In the genomic region with DNA sequence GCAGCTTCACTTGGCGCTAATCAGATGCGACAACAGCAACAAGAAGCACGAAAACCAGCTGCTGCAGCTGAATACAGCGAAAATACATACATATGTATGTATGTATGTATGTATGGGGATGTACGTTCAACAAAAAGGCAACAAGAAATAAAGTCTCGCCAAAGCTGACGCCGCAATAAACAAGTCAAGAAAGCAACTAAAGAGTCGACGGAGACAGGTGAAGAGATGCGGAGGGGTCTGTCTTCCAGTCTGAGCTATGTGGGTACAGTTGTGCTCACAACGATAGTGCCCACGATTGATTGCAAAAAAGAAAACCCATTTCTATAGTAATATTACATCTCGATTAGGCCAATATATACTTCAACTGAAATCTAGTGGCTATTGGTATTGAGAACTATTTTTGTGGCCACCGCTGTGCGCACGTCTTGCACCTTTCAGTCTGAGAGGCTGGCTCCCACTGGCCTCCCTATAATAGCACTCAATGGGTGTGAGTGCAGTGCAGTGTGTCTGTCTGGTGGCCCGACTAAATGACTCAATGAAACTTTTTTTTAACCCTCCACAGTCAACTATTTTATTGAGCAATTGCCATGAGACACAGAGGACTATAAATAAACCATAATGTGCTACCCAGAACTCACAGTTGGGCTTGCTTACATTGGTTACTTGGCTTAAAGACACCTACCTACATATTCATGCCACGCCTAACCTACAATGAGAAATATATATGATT, we compare ENCODE assay signal across 1 fruit fly cellular context.
A peak's percentile ranks its signal among the peaks of the same experiment; 100 is the strongest.
TF ChIP-seq lines count a peak whose summit lies in the region.

No protein-coding gene starts in this region.

TF ChIP-seq in whole organism, embryonic, 481 proteins besides CTCF, POLR2A, EP300 and RAD21 (continued from another document and continues in another):
- peak; percentile 99 for TF ChIP-seq Drgx (GFP tag; IDR thresholded peaks at IDR 0.05; lab: Robert Waterston, UW)
- peak; percentile 85 for TF ChIP-seq bowl (GFP tag; IDR thresholded peaks at IDR 0.05; lab: Robert Waterston, UW)
- peak; percentile 94 for TF ChIP-seq dmrt99B (tag; optimal IDR thresholded peaks at IDR 0.05; lab: Kevin White, UChicago)
- TF ChIP-seq CG15479 (GFP tag; optimal IDR thresholded peaks at IDR 0.05; lab: Kevin White, UChicago), result no peak
- no peak for TF ChIP-seq Bgb (GFP tag; IDR thresholded peaks at IDR 0.05; lab: Robert Waterston, UW; ENCODE audit: partially characterized antibody)
- TF ChIP-seq danr (GFP tag; IDR thresholded peaks at IDR 0.05; lab: Robert Waterston, UW), result peak; percentile 75
- TF ChIP-seq Dip3 (GFP tag; optimal IDR thresholded peaks at IDR 0.05; lab: Kevin White, UChicago), result peak; percentile 70
- TF ChIP-seq Kr (GFP tag; optimal IDR thresholded peaks at IDR 0.05; lab: Kevin White, UChicago), result no peak
- peak; percentile 83 for TF ChIP-seq Abd-B (GFP tag; optimal IDR thresholded peaks at IDR 0.05; lab: Kevin White, UChicago)
- peak; percentile 70 for TF ChIP-seq Usf (GFP tag; optimal IDR thresholded peaks at IDR 0.05; lab: Kevin White, UChicago)
- peak; percentile 91 for TF ChIP-seq Antp (GFP tag; optimal IDR thresholded peaks at IDR 0.05; lab: Kevin White, UChicago)
- TF ChIP-seq CG7839 (tag; optimal IDR thresholded peaks at IDR 0.05; lab: Kevin White, UChicago), result peak; percentile 92
- peak; percentile 85 for TF ChIP-seq CG1647 (GFP tag; optimal IDR thresholded peaks at IDR 0.05; lab: Kevin White, UChicago)
- TF ChIP-seq fd64A (GFP tag; optimal IDR thresholded peaks at IDR 0.05; lab: Kevin White, UChicago), result peak; percentile 84
- peak; percentile 89 for TF ChIP-seq H2.0 (GFP tag; IDR thresholded peaks at IDR 0.05; lab: Robert Waterston, UW)
- TF ChIP-seq ind (GFP tag; optimal IDR thresholded peaks at IDR 0.05; lab: Kevin White, UChicago), result peak; percentile 90
- TF ChIP-seq CG14441 (GFP tag; IDR thresholded peaks at IDR 0.05; lab: Robert Waterston, UW), result peak; percentile 86
- no peak; the same call in 1 of the 2 replicates for TF ChIP-seq Dip2 (GFP tag; IDR thresholded peaks at IDR 0.05; lab: Robert Waterston, UW)
- TF ChIP-seq esg (GFP tag; conservative IDR thresholded peaks at IDR 0.05; lab: Robert Waterston, UW), result peak; percentile 91
- TF ChIP-seq CG10431 (GFP tag; optimal IDR thresholded peaks at IDR 0.05; lab: Kevin White, UChicago), result peak; percentile 76
- TF ChIP-seq fd96Cb (tag; optimal IDR thresholded peaks at IDR 0.05; lab: Kevin White, UChicago), result peak; percentile 92
- TF ChIP-seq Blimp-1 (GFP tag; optimal IDR thresholded peaks at IDR 0.05; lab: Kevin White, UChicago), result peak; percentile 91
- peak; percentile 67 for TF ChIP-seq CG3163 (GFP tag; optimal IDR thresholded peaks at IDR 0.05; lab: Kevin White, UChicago)
- peak; percentile 92 for TF ChIP-seq CG10979 (tag; optimal IDR thresholded peaks at IDR 0.05; lab: Kevin White, UChicago)
- peak; percentile 95 for TF ChIP-seq ken (GFP tag; IDR thresholded peaks at IDR 0.05; lab: Robert Waterston, UW)
- TF ChIP-seq Atf6 (GFP tag; IDR thresholded peaks at IDR 0.05; lab: Robert Waterston, UW), result peak; percentile 81
- peak; percentile 91 for TF ChIP-seq gt (GFP tag; IDR thresholded peaks at IDR 0.05; lab: Robert Waterston, UW)
- no peak for TF ChIP-seq Hmx (GFP tag; optimal IDR thresholded peaks at IDR 0.05; lab: Kevin White, UChicago)
- peak; percentile 78 for TF ChIP-seq CG31365 (tag; optimal IDR thresholded peaks at IDR 0.05; lab: Kevin White, UChicago)
- TF ChIP-seq CG13624 (GFP tag; optimal IDR thresholded peaks at IDR 0.05; lab: Kevin White, UChicago), result peak; percentile 80
- peak; percentile 88 for TF ChIP-seq Gug (GFP tag; IDR thresholded peaks at IDR 0.05; lab: Robert Waterston, UW)
- peak; percentile 50 for TF ChIP-seq Deaf1 (tag; optimal IDR thresholded peaks at IDR 0.05; lab: Kevin White, UChicago)
- no peak for TF ChIP-seq abd-A (tag; optimal IDR thresholded peaks at IDR 0.05; lab: Kevin White, UChicago)
- TF ChIP-seq vnd (GFP tag; IDR thresholded peaks at IDR 0.05; lab: Robert Waterston, UW; ENCODE audit: partially characterized antibody), result no peak
- TF ChIP-seq knrl (GFP tag; IDR thresholded peaks at IDR 0.05; lab: Robert Waterston, UW; ENCODE audit: partially characterized antibody), result no peak
- TF ChIP-seq CG9437 (GFP tag; optimal IDR thresholded peaks at IDR 0.05; lab: Kevin White, UChicago), result peak; percentile 66
- peak; percentile 76 for TF ChIP-seq CG17186 (GFP tag; optimal IDR thresholded peaks at IDR 0.05; lab: Kevin White, UChicago)
- peak; percentile 99 for TF ChIP-seq Med (GFP tag; lab: Kevin White, UChicago)
- peak; percentile 78 for TF ChIP-seq CG7357 (GFP tag; IDR thresholded peaks at IDR 0.05; lab: Robert Waterston, UW)
- no peak for TF ChIP-seq Dp (GFP tag; optimal IDR thresholded peaks at IDR 0.05; lab: Kevin White, UChicago)
- no peak for TF ChIP-seq hth (optimal IDR thresholded peaks at IDR 0.05; lab: Kevin White, UChicago)
- peak; percentile 75 for TF ChIP-seq CG14965 (GFP tag; optimal IDR thresholded peaks at IDR 0.05; lab: Kevin White, UChicago; ENCODE audit: borderline replicate concordance)
- peak; percentile 70 for TF ChIP-seq run (tag; optimal IDR thresholded peaks at IDR 0.05; lab: Kevin White, UChicago)
- TF ChIP-seq Dll (GFP tag; IDR thresholded peaks at IDR 0.05; lab: Robert Waterston, UW; ENCODE audit: partially characterized antibody), result no peak
- TF ChIP-seq cas (GFP tag; IDR thresholded peaks at IDR 0.05; lab: Robert Waterston, UW), result peak; percentile 53; the same call in 1 of the 2 replicates
- peak; percentile 87 for TF ChIP-seq Hr3 (GFP tag; optimal IDR thresholded peaks at IDR 0.05; lab: Kevin White, UChicago)
- TF ChIP-seq oc (tag; optimal IDR thresholded peaks at IDR 0.05; lab: Kevin White, UChicago), result peak; percentile 93
- peak; percentile 71; the same call in 1 of the 2 replicates for TF ChIP-seq MBD-R2 (GFP tag; IDR thresholded peaks at IDR 0.05; lab: Robert Waterston, UW)
- peak; percentile 91 for TF ChIP-seq chm (GFP tag; IDR thresholded peaks at IDR 0.05; lab: Robert Waterston, UW)
- TF ChIP-seq CG32772 (GFP tag; IDR thresholded peaks at IDR 0.05; lab: Robert Waterston, UW), result peak; percentile 93
- TF ChIP-seq Pdp1 (GFP tag; optimal IDR thresholded peaks at IDR 0.05; lab: Kevin White, UChicago), result peak; percentile 83 to 89
- peak; percentile 80 for TF ChIP-seq ro (GFP tag; IDR thresholded peaks at IDR 0.05; lab: Robert Waterston, UW)
- TF ChIP-seq zfh2 (GFP tag; optimal IDR thresholded peaks at IDR 0.05; lab: Kevin White, UChicago), result peak; percentile 30
- TF ChIP-seq CG10654 (GFP tag; optimal IDR thresholded peaks at IDR 0.05; lab: Kevin White, UChicago), result peak; percentile 86
- TF ChIP-seq Chrac-16 (GFP tag; optimal IDR thresholded peaks at IDR 0.05; lab: Kevin White, UChicago), result peak; percentile 88
- peak; percentile 87 for TF ChIP-seq CG18599 (GFP tag; optimal IDR thresholded peaks at IDR 0.05; lab: Kevin White, UChicago)
- TF ChIP-seq CG12391 (tag; optimal IDR thresholded peaks at IDR 0.05; lab: Kevin White, UChicago), result peak; percentile 88
- no peak for TF ChIP-seq CG10543 (GFP tag; optimal IDR thresholded peaks at IDR 0.05; lab: Kevin White, UChicago)
- peak; percentile 69 for TF ChIP-seq dan (GFP tag; IDR thresholded peaks at IDR 0.05; lab: Robert Waterston, UW)
- peak in 1 of 2 experiments; percentile 79 for TF ChIP-seq Hr78 (GFP tag; optimal IDR thresholded peaks at IDR 0.05; lab: Kevin White, UChicago)
- TF ChIP-seq CG15011 (GFP tag; optimal IDR thresholded peaks at IDR 0.05; lab: Kevin White, UChicago), result peak; percentile 69
- peak; percentile 69 for TF ChIP-seq CG4617 (GFP tag; optimal IDR thresholded peaks at IDR 0.05; lab: Kevin White, UChicago; ENCODE audit: borderline replicate concordance)
- peak; percentile 57 for TF ChIP-seq CG15514 (GFP tag; optimal IDR thresholded peaks at IDR 0.05; lab: Kevin White, UChicago)
- no peak for TF ChIP-seq D (optimal IDR thresholded peaks at IDR 0.05; lab: Kevin White, UChicago)
- TF ChIP-seq D (GFP tag; optimal IDR thresholded peaks at IDR 0.05; lab: Kevin White, UChicago), result peak; percentile 92
- TF ChIP-seq CG17612 (GFP tag; IDR thresholded peaks at IDR 0.05; lab: Robert Waterston, UW), result peak; percentile 81
- peak; percentile 59 for TF ChIP-seq Hand (GFP tag; optimal IDR thresholded peaks at IDR 0.05; lab: Kevin White, UChicago)
- TF ChIP-seq chn (GFP tag; optimal IDR thresholded peaks at IDR 0.05; lab: Kevin White, UChicago), result peak; percentile 88
- TF ChIP-seq HLHmδ (GFP tag; optimal IDR thresholded peaks at IDR 0.05; lab: Kevin White, UChicago), result no peak
- TF ChIP-seq HmgD (GFP tag; optimal IDR thresholded peaks at IDR 0.05; lab: Kevin White, UChicago), result peak; percentile 77
- peak; percentile 96 for TF ChIP-seq CG2199 (GFP tag; IDR thresholded peaks at IDR 0.05; lab: Robert Waterston, UW)
- TF ChIP-seq CG2129 (GFP tag; IDR thresholded peaks at IDR 0.05; lab: Robert Waterston, UW; ENCODE audit: partially characterized antibody), result no peak
- peak; percentile 82 for TF ChIP-seq CG12942 (GFP tag; optimal IDR thresholded peaks at IDR 0.05; lab: Kevin White, UChicago)
- TF ChIP-seq Vsx1 (GFP tag; optimal IDR thresholded peaks at IDR 0.05; lab: Kevin White, UChicago), result peak; percentile 47
- peak; percentile 81 for TF ChIP-seq CoRest (tag; optimal IDR thresholded peaks at IDR 0.05; lab: Kevin White, UChicago)
- peak; percentile 82 for TF ChIP-seq CG14710 (tag; optimal IDR thresholded peaks at IDR 0.05; lab: Kevin White, UChicago)
- no peak for TF ChIP-seq br (optimal IDR thresholded peaks at IDR 0.05; lab: Kevin White, UChicago)
- peak; percentile 94 for TF ChIP-seq CG31441 (GFP tag; IDR thresholded peaks at IDR 0.05; lab: Robert Waterston, UW)
- peak; percentile 70; the same call in 1 of the 2 replicates for TF ChIP-seq E2f2 (GFP tag; IDR thresholded peaks at IDR 0.05; lab: Robert Waterston, UW)
- TF ChIP-seq CG8290 (GFP tag; optimal IDR thresholded peaks at IDR 0.05; lab: Kevin White, UChicago), result peak; percentile 78
- peak; percentile 56 to 93 for TF ChIP-seq CG8290 (tag; optimal IDR thresholded peaks at IDR 0.05; lab: Kevin White, UChicago)
- TF ChIP-seq tin (GFP tag; optimal IDR thresholded peaks at IDR 0.05; lab: Kevin White, UChicago), result peak; percentile 92
- no peak for TF ChIP-seq amos (GFP tag; IDR thresholded peaks at IDR 0.05; lab: Robert Waterston, UW; ENCODE audit: partially characterized antibody)
- peak; percentile 65 for TF ChIP-seq Sry-δ (GFP tag; optimal IDR thresholded peaks at IDR 0.05; lab: Kevin White, UChicago)
- TF ChIP-seq ewg (GFP tag; optimal IDR thresholded peaks at IDR 0.05; lab: Kevin White, UChicago), result peak; percentile 88
- peak; percentile 72 for TF ChIP-seq CG2120 (GFP tag; optimal IDR thresholded peaks at IDR 0.05; lab: Kevin White, UChicago)
- peak; percentile 94 for TF ChIP-seq CG5245 (GFP tag; optimal IDR thresholded peaks at IDR 0.05; lab: Kevin White, UChicago)
- peak; percentile 27 for TF ChIP-seq CG4328 (GFP tag; optimal IDR thresholded peaks at IDR 0.05; lab: Kevin White, UChicago)
- TF ChIP-seq Sox102F (GFP tag; optimal IDR thresholded peaks at IDR 0.05; lab: Kevin White, UChicago), result peak; percentile 94
- TF ChIP-seq CG14014 (GFP tag; IDR thresholded peaks at IDR 0.05; lab: Robert Waterston, UW), result peak; percentile 90
- TF ChIP-seq Spps (tag; optimal IDR thresholded peaks at IDR 0.05; lab: Kevin White, UChicago), result peak; percentile 66
- TF ChIP-seq CG4730 (GFP tag; IDR thresholded peaks at IDR 0.05; lab: Robert Waterston, UW), result peak; percentile 78
- TF ChIP-seq gce (GFP tag; IDR thresholded peaks at IDR 0.05; lab: Robert Waterston, UW), result peak; percentile 93
- peak; percentile 70 for TF ChIP-seq CG4854 (GFP tag; optimal IDR thresholded peaks at IDR 0.05; lab: Kevin White, UChicago)
- TF ChIP-seq Sry-β (GFP tag; optimal IDR thresholded peaks at IDR 0.05; lab: Kevin White, UChicago), result peak; percentile 32
- TF ChIP-seq zen2 (GFP tag; IDR thresholded peaks at IDR 0.05; lab: Robert Waterston, UW; ENCODE audit: partially characterized antibody), result no peak
- no peak for TF ChIP-seq tll (GFP tag; optimal IDR thresholded peaks at IDR 0.05; lab: Kevin White, UChicago)
- no peak for TF ChIP-seq chinmo (GFP tag; IDR thresholded peaks at IDR 0.05; lab: Robert Waterston, UW; ENCODE audit: partially characterized antibody)
- peak; percentile 81 for TF ChIP-seq tio (GFP tag; optimal IDR thresholded peaks at IDR 0.05; lab: Kevin White, UChicago)
- TF ChIP-seq CG12104 (GFP tag; optimal IDR thresholded peaks at IDR 0.05; lab: Kevin White, UChicago), result peak; percentile 75
- TF ChIP-seq ATbp (GFP tag; optimal IDR thresholded peaks at IDR 0.05; lab: Kevin White, UChicago), result peak; percentile 95
- peak; percentile 86 for TF ChIP-seq jigr1 (GFP tag; IDR thresholded peaks at IDR 0.05; lab: Robert Waterston, UW)
- TF ChIP-seq sisA (GFP tag; IDR thresholded peaks at IDR 0.05; lab: Robert Waterston, UW), result peak; percentile 96
- peak; percentile 81 for TF ChIP-seq nerfin-1 (tag; optimal IDR thresholded peaks at IDR 0.05; lab: Kevin White, UChicago)
- TF ChIP-seq CG6654 (GFP tag; optimal IDR thresholded peaks at IDR 0.05; lab: Kevin White, UChicago), result peak; percentile 76
- peak; percentile 73 for TF ChIP-seq CG10565 (GFP tag; optimal IDR thresholded peaks at IDR 0.05; lab: Kevin White, UChicago)
- peak; percentile 91 for TF ChIP-seq peb (GFP tag; IDR thresholded peaks at IDR 0.05; lab: Robert Waterston, UW)
- TF ChIP-seq HLH4C (GFP tag; IDR thresholded peaks at IDR 0.05; lab: Robert Waterston, UW; ENCODE audit: partially characterized antibody), result no peak
- TF ChIP-seq gfzf (GFP tag; optimal IDR thresholded peaks at IDR 0.05; lab: Kevin White, UChicago), result peak; percentile 5
- TF ChIP-seq Hr51 (GFP tag; optimal IDR thresholded peaks at IDR 0.05; lab: Kevin White, UChicago), result peak; percentile 67 to 88
- TF ChIP-seq emc (GFP tag; optimal IDR thresholded peaks at IDR 0.05; lab: Kevin White, UChicago), result peak; percentile 50
- TF ChIP-seq stwl (tag; optimal IDR thresholded peaks at IDR 0.05; lab: Kevin White, UChicago), result peak; percentile 18
- peak; percentile 48 for TF ChIP-seq Nf-YC (tag; optimal IDR thresholded peaks at IDR 0.05; lab: Kevin White, UChicago)
- peak; percentile 69 for TF ChIP-seq en (GFP tag; optimal IDR thresholded peaks at IDR 0.05; lab: Kevin White, UChicago)
- TF ChIP-seq lola (GFP tag; optimal IDR thresholded peaks at IDR 0.05; lab: Kevin White, UChicago), result peak in 1 of 3 experiments; percentile 76
- TF ChIP-seq Opbp (GFP tag; IDR thresholded peaks at IDR 0.05; lab: Robert Waterston, UW; ENCODE audit: partially characterized antibody), result no peak
- TF ChIP-seq Ets97D (GFP tag; optimal IDR thresholded peaks at IDR 0.05; lab: Kevin White, UChicago), result peak; percentile 65
- TF ChIP-seq CrebB (tag; optimal IDR thresholded peaks at IDR 0.05; lab: Kevin White, UChicago), result peak; percentile 84
- peak; percentile 90 for TF ChIP-seq ranshi (GFP tag; IDR thresholded peaks at IDR 0.05; lab: Robert Waterston, UW)
- peak; percentile 83 for TF ChIP-seq Rfx (GFP tag; IDR thresholded peaks at IDR 0.05; lab: Robert Waterston, UW)
- peak; percentile 93 for TF ChIP-seq repo (GFP tag; optimal IDR thresholded peaks at IDR 0.05; lab: Kevin White, UChicago)
